Fruit fly (Drosophila melanogaster) whole organism, embryonic: Measurements from ENCODE around the gene fz.

Experiments used
- CG10147 ChIP-seq: fragments of 200-800 bp; sonication (Bioruptor generic); optimal IDR thresholded peaks from 2 replicates; lab custom pipeline; 2019; ENCODE audit warnings: missing biosample characterization, mild to moderate bottlenecking, missing genetic modification characterization, moderate library complexity
- CG12769 ChIP-seq: fragments of 200-800 bp; sonication (Bioruptor generic); optimal IDR thresholded peaks from 2 replicates; lab custom pipeline; 2019; ENCODE audit warnings: missing biosample characterization, mild to moderate bottlenecking, missing genetic modification characterization, moderate library complexity
- CG17359 ChIP-seq: fragments of 200-800 bp; sonication (Bioruptor generic); optimal IDR thresholded peaks from 3 replicates; lab custom pipeline; 2018; ENCODE audit warnings: missing biosample characterization, mild to moderate bottlenecking, missing genetic modification characterization, moderate library complexity
- CG17612 ChIP-seq: fragments of 200-800 bp; sonication (Bioruptor generic); IDR thresholded peaks from 2 replicates; pipeline ENCODE4 v1.3.6; 2022; ENCODE audit warnings: missing biosample characterization, missing genetic modification characterization
- CoRest ChIP-seq: fragments of 200-800 bp; sonication (Bioruptor generic); optimal IDR thresholded peaks from 3 replicates; lab custom pipeline; 2018; ENCODE audit warnings: missing biosample characterization, mild to moderate bottlenecking, missing genetic modification characterization, moderate library complexity
- H15 ChIP-seq: fragments of 200-800 bp; sonication (Bioruptor generic); IDR thresholded peaks from 3 replicates; pipeline ENCODE4 v1.3.6; 2022; ENCODE audit warnings: missing biosample characterization, missing genetic modification characterization
- HmgD ChIP-seq: fragments of 200-800 bp; sonication (Bioruptor generic); optimal IDR thresholded peaks from 3 replicates; lab custom pipeline; 2016; ENCODE audit warnings: missing biosample characterization, missing genetic modification characterization
- Six4 ChIP-seq: fragments of 200-800 bp; sonication (Bioruptor generic); optimal IDR thresholded peaks from 2 replicates; lab custom pipeline; 2016; ENCODE audit warnings: missing biosample characterization, missing genetic modification characterization
- Stat92E ChIP-seq, 3 experiments: fragments of >200 bp in 2 of 3; fragments of 200-800 bp in 1 of 3; sonication (Bioruptor generic) in 1 of 3; optimal IDR thresholded peaks; 2 replicates each; lab custom pipeline; 2017 to 2019; ENCODE audit warnings: missing biosample characterization in 3 of 3, missing genetic modification characterization in 3 of 3, mild to moderate bottlenecking in 1 of 3, moderate library complexity in 1 of 3
- h ChIP-seq: fragments of >200 bp; optimal IDR thresholded peaks from 2 replicates; lab custom pipeline; 2017
- pum ChIP-seq: fragments of 200-800 bp; sonication (Bioruptor generic); optimal IDR thresholded peaks from 2 replicates; lab custom pipeline; 2016; ENCODE audit warnings: missing biosample characterization, missing genetic modification characterization
- ttk ChIP-seq: fragments of 200-800 bp; sonication (Bioruptor generic); IDR thresholded peaks from 2 replicates; pipeline ENCODE4 v2.1.2; 2022; ENCODE audit warnings: missing biosample characterization, missing genetic modification characterization

- TF ChIP-seq CG10147 (GFP tag; lab: Kevin White, UChicago): no peak
- TF ChIP-seq CG17359 (tag; lab: Kevin White, UChicago): no peak
- no peak for TF ChIP-seq Stat92E (GFP tag; optimal IDR thresholded peaks at IDR 0.05; lab: Kevin White, UChicago)
- no peak for TF ChIP-seq CG12769
- no peak for TF ChIP-seq Six4 (GFP tag; lab: Kevin White, UChicago)
- TF ChIP-seq h (lab: Kevin White, UChicago): no peak
- TF ChIP-seq H15 (GFP tag; lab: Robert Waterston, UW): no peak
- no peak for TF ChIP-seq pum
- TF ChIP-seq CoRest (tag; lab: Kevin White, UChicago): no peak
- TF ChIP-seq HmgD (GFP tag; lab: Kevin White, UChicago): no peak
- TF ChIP-seq CG17612: no peak
- no peak for TF ChIP-seq ttk
Measured at dm6 chr3L:14298044-14298443, 23.9 kb downstream of the fz start.
